Worm (Caenorhabditis elegans) whole organism, mixed stage, embryonic: ENCODE results near the gene K02D10.2.

ENCODE experiments used
- ceh-43 ChIP-seq: fragments of 200-800 bp; sonication (Bioruptor generic); optimal IDR thresholded peaks from 2 replicates; lab custom pipeline; 2018; ENCODE audit warnings: mild to moderate bottlenecking, missing genetic modification characterization, moderate library complexity, missing compliant biosample characterization
- cnd-1 ChIP-seq: fragments of 200-800 bp; sonication (Bioruptor generic); optimal IDR thresholded peaks from 2 replicates; lab custom pipeline; 2018; ENCODE audit warnings: mild to moderate bottlenecking, missing genetic modification characterization, missing compliant biosample characterization
- drap-1 ChIP-seq: fragments of 200-800 bp; sonication (Bioruptor generic); optimal IDR thresholded peaks from 3 replicates; lab custom pipeline; 2018; ENCODE audit warnings: mild to moderate bottlenecking, missing genetic modification characterization, missing compliant biosample characterization
- elt-3 ChIP-seq: fragments of 150-350 bp; optimal IDR thresholded peaks from 2 replicates; lab custom pipeline; 2014; ENCODE audit warnings: missing biosample characterization, missing genetic modification characterization
- lsy-2 ChIP-seq: fragments of 150-350 bp; optimal IDR thresholded peaks from 2 replicates; lab custom pipeline; 2014; ENCODE audit warnings: missing biosample characterization, missing genetic modification characterization
- mab-5 ChIP-seq: fragments of 150-350 bp; optimal IDR thresholded peaks from 2 replicates; lab custom pipeline; 2014; ENCODE audit warnings: missing biosample characterization, missing genetic modification characterization
- mep-1 ChIP-seq: fragments of 150-350 bp; optimal IDR thresholded peaks from 2 replicates; lab custom pipeline; 2017; ENCODE audit warnings: missing biosample characterization, missing genetic modification reagents, missing genetic modification characterization, inconsistent platforms
- nhr-12 ChIP-seq: fragments of 150-350 bp; optimal IDR thresholded peaks from 2 replicates; lab custom pipeline; 2014; ENCODE audit warnings: missing biosample characterization, missing genetic modification characterization
- unc-62 ChIP-seq: fragments of 150-350 bp; optimal IDR thresholded peaks from 2 replicates; lab custom pipeline; 2014; ENCODE audit warnings: missing biosample characterization, missing genetic modification reagents, missing genetic modification characterization

- TF ChIP-seq ceh-43 (GFP tag; lab: Kevin White, UChicago) (no peak), mep-1 (no peak), elt-3 (peak; percentile 2), unc-62 (GFP tag; lab: Kevin White, UChicago) (no peak), lsy-2 (peak; percentile 73), drap-1 (GFP tag; lab: Kevin White, UChicago) (peak; percentile 51), cnd-1 (tag; lab: Kevin White, UChicago) (no peak), nhr-12 (tag; lab: Kevin White, UChicago) (no peak), mab-5 (tag; lab: Kevin White, UChicago) (no peak)
Observed at ce11 chrIII:8794793-8795192, 23.7 kb upstream of the K02D10.2 start.
